Fruit fly (Drosophila melanogaster): ENCODE measurements around the gene CG13362.
A peak's percentile ranks its signal among the peaks of the same experiment; 100 is the strongest.

Gene CG13362

dm6 chrX:765039-765508 is 14.0 kb upstream of the CG13362 start, which contains the start of gene RpL22 (continued):
- peak; percentile 68 for TF ChIP-seq gcm (GFP tag; optimal IDR thresholded peaks at IDR 0.05)
- TF ChIP-seq CG14050 (GFP tag; IDR thresholded peaks at IDR 0.05): peak; percentile 77
- TF ChIP-seq usp (GFP tag; optimal IDR thresholded peaks at IDR 0.05): no peak
- TF ChIP-seq CG6765 (GFP tag; optimal IDR thresholded peaks at IDR 0.05): peak; percentile 95
- peak; percentile 95 for TF ChIP-seq HHEX (GFP tag; optimal IDR thresholded peaks at IDR 0.05)
- TF ChIP-seq D (optimal IDR thresholded peaks at IDR 0.05): no peak
- TF ChIP-seq D (GFP tag; optimal IDR thresholded peaks at IDR 0.05): peak; percentile 83
- no peak for TF ChIP-seq dan (GFP tag; IDR thresholded peaks at IDR 0.05)
- TF ChIP-seq klu (GFP tag; IDR thresholded peaks at IDR 0.05): peak; percentile 43; the same call in 1 of the 2 replicates
- TF ChIP-seq CG7987 (GFP tag; optimal IDR thresholded peaks at IDR 0.05): peak; percentile 95
- peak; percentile 69 for TF ChIP-seq H2.0 (GFP tag; IDR thresholded peaks at IDR 0.05)
- no peak for TF ChIP-seq hth (optimal IDR thresholded peaks at IDR 0.05)
- TF ChIP-seq phol (tag; optimal IDR thresholded peaks at IDR 0.05): peak; percentile 91
- peak; percentile 70 for TF ChIP-seq CG10321 (GFP tag; IDR thresholded peaks at IDR 0.05)
- TF ChIP-seq CG10366 (GFP tag; IDR thresholded peaks at IDR 0.05): peak; percentile 79
- peak; percentile 92 for TF ChIP-seq CG11398 (GFP tag; optimal IDR thresholded peaks at IDR 0.05)
- TF ChIP-seq zfh1 (GFP tag; IDR thresholded peaks at IDR 0.05): peak; percentile 89
- peak; percentile 19; the same call in 1 of the 2 replicates for TF ChIP-seq Doc2 (GFP tag; IDR thresholded peaks at IDR 0.05)
- TF ChIP-seq CG11456 (GFP tag; IDR thresholded peaks at IDR 0.05): peak; percentile 96
- no peak for TF ChIP-seq Dip2 (GFP tag; IDR thresholded peaks at IDR 0.05)
- peak; percentile 91 for TF ChIP-seq CG32532 (GFP tag; IDR thresholded peaks at IDR 0.05)
- peak; percentile 77 for TF ChIP-seq CG16863 (GFP tag; optimal IDR thresholded peaks at IDR 0.05)
- no peak for TF ChIP-seq nerfin-2 (GFP tag; IDR thresholded peaks at IDR 0.05; ENCODE audit: partially characterized antibody)
- peak; percentile 65 for TF ChIP-seq CG18262 (tag; optimal IDR thresholded peaks at IDR 0.05)
- TF ChIP-seq NfI (GFP tag; optimal IDR thresholded peaks at IDR 0.05): peak; percentile 93
- TF ChIP-seq Vsx1 (GFP tag; optimal IDR thresholded peaks at IDR 0.05): peak; percentile 86
- TF ChIP-seq CG4617 (GFP tag; optimal IDR thresholded peaks at IDR 0.05; ENCODE audit: borderline replicate concordance): peak; percentile 81
- peak; percentile 33 for TF ChIP-seq Sry-β (GFP tag; optimal IDR thresholded peaks at IDR 0.05)
- TF ChIP-seq salm (tag; optimal IDR thresholded peaks at IDR 0.05): peak; percentile 68
- TF ChIP-seq ewg (GFP tag; optimal IDR thresholded peaks at IDR 0.05): peak; percentile 94
- peak; percentile 76 for TF ChIP-seq wdn (GFP tag; IDR thresholded peaks at IDR 0.05)
- TF ChIP-seq ERR (GFP tag; optimal IDR thresholded peaks at IDR 0.05): peak; percentile 74
- peak; percentile 93 for TF ChIP-seq sqz (GFP tag; optimal IDR thresholded peaks at IDR 0.05)
- peak; percentile 81 for TF ChIP-seq TFAM (GFP tag; optimal IDR thresholded peaks at IDR 0.05)
- TF ChIP-seq CG2678 (tag; optimal IDR thresholded peaks at IDR 0.05): peak; percentile 72
- peak; percentile 70 for TF ChIP-seq GATAe (GFP tag; conservative IDR thresholded peaks at IDR 0.05)
- TF ChIP-seq ems (GFP tag; optimal IDR thresholded peaks at IDR 0.05): peak; percentile 86
- peak; percentile 87 for TF ChIP-seq CG18764 (GFP tag; optimal IDR thresholded peaks at IDR 0.05)
- peak; percentile 84 for TF ChIP-seq CG10267 (tag; optimal IDR thresholded peaks at IDR 0.05)
- peak; percentile 73 for TF ChIP-seq CG30403 (GFP tag; optimal IDR thresholded peaks at IDR 0.05)
- peak; percentile 60; the same call in 2 of the 3 replicates for TF ChIP-seq Mrtf (GFP tag; IDR thresholded peaks at IDR 0.05)
- peak; percentile 94 for TF ChIP-seq bcd (GFP tag; optimal IDR thresholded peaks at IDR 0.05)
- peak; percentile 85 for TF ChIP-seq CG3407 (GFP tag; optimal IDR thresholded peaks at IDR 0.05)
- TF ChIP-seq CkIIα-i1 (GFP tag; IDR thresholded peaks at IDR 0.05): 0 out of 2 replicates have a peak, but pooled peaks have one; percentile 35
- TF ChIP-seq CG11695 (GFP tag; IDR thresholded peaks at IDR 0.05): peak; percentile 68
- peak; percentile 82 for TF ChIP-seq CG11247 (GFP tag; IDR thresholded peaks at IDR 0.05)
- peak; percentile 52 for TF ChIP-seq exex (tag; optimal IDR thresholded peaks at IDR 0.05)
- TF ChIP-seq ato (GFP tag; IDR thresholded peaks at IDR 0.05; ENCODE audit: partially characterized antibody): no peak
- peak; percentile 76 for TF ChIP-seq CG2202 (tag; optimal IDR thresholded peaks at IDR 0.05)
- peak; percentile 80 for TF ChIP-seq Six4 (GFP tag; optimal IDR thresholded peaks at IDR 0.05)
- TF ChIP-seq CG1832 (GFP tag; optimal IDR thresholded peaks at IDR 0.05): no peak
